Fruit fly (Drosophila melanogaster) whole organism, embryonic: ENCODE measurements around the gene CG6006.

ENCODE experiments used
- Adf1 ChIP-seq: fragments of 200-800 bp; sonication (Bioruptor generic); IDR thresholded peaks from 2 replicates; pipeline ENCODE4 v1.3.6; 2022; ENCODE audit warnings: missing biosample characterization, missing genetic modification characterization
- Awh ChIP-seq: fragments of 200-800 bp; sonication (Bioruptor generic); IDR thresholded peaks from 2 replicates; pipeline ENCODE4, ENCODE4 v1.3.6; 2022; ENCODE audit warnings: missing biosample characterization, missing genetic modification characterization
- BtbVII ChIP-seq: fragments of 200-800 bp; sonication (Bioruptor generic); optimal IDR thresholded peaks from 3 replicates; lab custom pipeline; 2017; ENCODE audit warnings: missing biosample characterization, mild to moderate bottlenecking, missing genetic modification characterization
- CG10321 ChIP-seq: fragments of 200-800 bp; sonication (Bioruptor generic); IDR thresholded peaks from 2 replicates; pipeline ENCODE4 v1.3.6; 2022; ENCODE audit warnings: missing biosample characterization, missing genetic modification characterization
- CG13287 ChIP-seq: fragments of 200-800 bp; sonication (Bioruptor generic); IDR thresholded peaks from 2 replicates; pipeline ENCODE4 v1.3.6; 2022; ENCODE audit warnings: missing biosample characterization, missing genetic modification characterization; ENCODE audit not compliant: partially characterized antibody
- CG13624 ChIP-seq: fragments of 200-800 bp; sonication (Bioruptor generic); optimal IDR thresholded peaks from 2 replicates; lab custom pipeline; 2016; ENCODE audit warnings: missing biosample characterization, missing genetic modification characterization
- CG14965 ChIP-seq: fragments of 200-800 bp; sonication (Bioruptor generic); optimal IDR thresholded peaks from 2 replicates; lab custom pipeline; 2016; ENCODE audit warnings: missing biosample characterization, missing genetic modification characterization, borderline replicate concordance
- CG15514 ChIP-seq: fragments of 200-800 bp; sonication (Bioruptor generic); optimal IDR thresholded peaks from 3 replicates; lab custom pipeline; 2017; ENCODE audit warnings: missing biosample characterization, missing genetic modification characterization, mild to moderate bottlenecking, moderate library complexity, missing genetic modification reagents
- CG1832 ChIP-seq: fragments of 200-800 bp; sonication (Bioruptor generic); optimal IDR thresholded peaks from 2 replicates; lab custom pipeline; 2017; ENCODE audit warnings: missing biosample characterization, mild to moderate bottlenecking, missing genetic modification characterization, inconsistent platforms
- CG31441 ChIP-seq: fragments of 200-800 bp; sonication (Bioruptor generic); IDR thresholded peaks from 2 replicates; pipeline ENCODE4 v1.3.6; 2022; ENCODE audit warnings: missing biosample characterization, missing genetic modification characterization
- CG32532 ChIP-seq: fragments of 200-800 bp; sonication (Bioruptor generic); IDR thresholded peaks from 2 replicates; pipeline ENCODE4 v1.3.6; 2022; ENCODE audit warnings: missing biosample characterization, missing genetic modification characterization
- CG34224 ChIP-seq: fragments of 200-800 bp; sonication (Bioruptor generic); IDR thresholded peaks from 3 replicates; pipeline ENCODE4 v1.3.6; 2022; ENCODE audit warnings: missing biosample characterization, missing genetic modification characterization; ENCODE audit not compliant: partially characterized antibody
- CG6175 ChIP-seq: fragments of 200-800 bp; sonication (Bioruptor generic); IDR thresholded peaks from 3 replicates; pipeline ENCODE4 v1.3.6; 2022; ENCODE audit warnings: missing biosample characterization, missing genetic modification characterization
- CG6765 ChIP-seq: fragments of 200-800 bp; sonication (Bioruptor generic); optimal IDR thresholded peaks from 3 replicates; lab custom pipeline; 2017; ENCODE audit warnings: missing biosample characterization, mild to moderate bottlenecking, missing genetic modification characterization
- CG7271 ChIP-seq: fragments of 200-800 bp; sonication (Bioruptor generic); optimal IDR thresholded peaks from 2 replicates; lab custom pipeline; 2018; ENCODE audit warnings: missing biosample characterization, mild to moderate bottlenecking, missing genetic modification characterization, moderate library complexity
- CG8478 ChIP-seq: fragments of >200 bp; optimal IDR thresholded peaks from 2 replicates; lab custom pipeline; 2018
- CG9437 ChIP-seq: fragments of 200-800 bp; sonication (Bioruptor generic); optimal IDR thresholded peaks from 2 replicates; lab custom pipeline; 2018; ENCODE audit warnings: missing biosample characterization, mild to moderate bottlenecking, missing genetic modification characterization
- CG9727 ChIP-seq: fragments of 200-800 bp; sonication (Bioruptor generic); optimal IDR thresholded peaks from 3 replicates; lab custom pipeline; 2017; ENCODE audit warnings: missing biosample characterization, mild to moderate bottlenecking, missing genetic modification characterization
- Camta ChIP-seq: fragments of 200-800 bp; sonication (Bioruptor generic); optimal IDR thresholded peaks from 2 replicates; lab custom pipeline; 2016; ENCODE audit warnings: missing biosample characterization, missing genetic modification characterization
- Dip3 ChIP-seq: fragments of 200-800 bp; sonication (Bioruptor generic); optimal IDR thresholded peaks from 3 replicates; lab custom pipeline; 2016; ENCODE audit warnings: missing biosample characterization, missing genetic modification characterization
- Doc3 ChIP-seq: fragments of 200-800 bp; sonication (Bioruptor generic); IDR thresholded peaks from 3 replicates; pipeline ENCODE4 v1.3.6; 2022; ENCODE audit warnings: missing biosample characterization, missing genetic modification characterization; ENCODE audit not compliant: partially characterized antibody
- ERR ChIP-seq: fragments of 200-800 bp; sonication (Bioruptor generic); optimal IDR thresholded peaks from 2 replicates; lab custom pipeline; 2016; ENCODE audit warnings: missing biosample characterization, missing genetic modification characterization
- Jarid2 ChIP-seq: fragments of 200-800 bp; sonication (Bioruptor generic); optimal IDR thresholded peaks from 3 replicates; lab custom pipeline; 2017; ENCODE audit warnings: mild to moderate bottlenecking, missing biosample characterization, missing genetic modification reagents, missing genetic modification characterization
- Lpt ChIP-seq: fragments of >200 bp; optimal IDR thresholded peaks from 2 replicates; lab custom pipeline; 2018; ENCODE audit warnings: missing biosample characterization, missing genetic modification characterization
- Meics ChIP-seq: fragments of 200-800 bp; sonication (Bioruptor generic); optimal IDR thresholded peaks from 2 replicates; lab custom pipeline; 2017; ENCODE audit warnings: missing biosample characterization, mild to moderate bottlenecking, missing genetic modification characterization
- PHDP ChIP-seq: fragments of 200-800 bp; sonication (Bioruptor generic); optimal IDR thresholded peaks from 3 replicates; lab custom pipeline; 2018; ENCODE audit warnings: missing biosample characterization, mild to moderate bottlenecking, missing genetic modification characterization, moderate library complexity
- Poxn ChIP-seq: fragments of 200-800 bp; sonication (Bioruptor generic); IDR thresholded peaks from 2 replicates; pipeline ENCODE4 v1.3.6; 2022; ENCODE audit warnings: missing biosample characterization, missing genetic modification characterization
- Taf1 ChIP-seq: fragments of 200-800 bp; sonication (Bioruptor generic); IDR thresholded peaks from 2 replicates; pipeline ENCODE4 v1.3.6; 2022; ENCODE audit warnings: missing biosample characterization, missing genetic modification characterization
- Trl ChIP-seq, 3 experiments: fragments of >200 bp in 2 of 3; fragments of 200-800 bp in 1 of 3; sonication (Bioruptor generic) in 1 of 3; optimal IDR thresholded peaks; 2 replicates in 1 of 3; 3 replicates in 2 of 3; lab custom pipeline; 2016 to 2017; ENCODE audit warnings: missing biosample characterization in 1 of 3, missing genetic modification characterization in 1 of 3
- Xbp1 ChIP-seq: fragments of 200-800 bp; sonication (Bioruptor generic); optimal IDR thresholded peaks from 3 replicates; lab custom pipeline; 2016; ENCODE audit warnings: missing biosample characterization, mild to moderate bottlenecking, missing genetic modification characterization
- al ChIP-seq: fragments of 200-800 bp; sonication (Bioruptor generic); IDR thresholded peaks from 2 replicates; pipeline ENCODE4 v1.3.6; 2022; ENCODE audit warnings: missing biosample characterization, missing genetic modification characterization
- aop ChIP-seq: fragments of 200-800 bp; sonication (Bioruptor generic); IDR thresholded peaks from 2 replicates; pipeline ENCODE4 v1.3.6; 2022; ENCODE audit warnings: missing biosample characterization, missing genetic modification characterization
- bbx ChIP-seq: fragments of 200-800 bp; sonication (Bioruptor generic); IDR thresholded peaks from 2 replicates; pipeline ENCODE4 v1.3.6; 2022; ENCODE audit warnings: missing biosample characterization, missing genetic modification characterization; ENCODE audit not compliant: partially characterized antibody
- dmrt11E ChIP-seq: fragments of 200-800 bp; sonication (Bioruptor generic); optimal IDR thresholded peaks from 3 replicates; lab custom pipeline; 2018; ENCODE audit warnings: missing biosample characterization, mild to moderate bottlenecking, missing genetic modification characterization, moderate library complexity
- emc ChIP-seq: fragments of 200-800 bp; sonication (Bioruptor generic); optimal IDR thresholded peaks from 2 replicates; lab custom pipeline; 2016; ENCODE audit warnings: missing biosample characterization, missing genetic modification characterization
- ewg ChIP-seq: fragments of 200-800 bp; sonication (Bioruptor generic); optimal IDR thresholded peaks from 3 replicates; lab custom pipeline; 2017; ENCODE audit warnings: mild to moderate bottlenecking, missing biosample characterization, missing genetic modification reagents, missing genetic modification characterization
- gcm2 ChIP-seq: fragments of 200-800 bp; sonication (Bioruptor generic); optimal IDR thresholded peaks from 2 replicates; lab custom pipeline; 2016; ENCODE audit warnings: missing biosample characterization, missing genetic modification characterization
- gt ChIP-seq: fragments of 200-800 bp; sonication (Bioruptor generic); IDR thresholded peaks from 2 replicates; pipeline ENCODE4 v1.3.6; 2022; ENCODE audit warnings: missing biosample characterization, missing genetic modification characterization
- insv ChIP-seq, 2 experiments: fragments of 200-800 bp; sonication (Bioruptor generic); optimal IDR thresholded peaks; 3 replicates each; lab custom pipeline; 2016 to 2018; ENCODE audit warnings: missing biosample characterization in 2 of 2, missing genetic modification characterization in 2 of 2
- lmd ChIP-seq: fragments of 200-800 bp; sonication (Bioruptor generic); IDR thresholded peaks from 2 replicates; pipeline ENCODE4 v1.3.6; 2022; ENCODE audit warnings: missing biosample characterization, missing genetic modification characterization
- oc ChIP-seq: fragments of 200-800 bp; sonication (Bioruptor generic); optimal IDR thresholded peaks from 2 replicates; lab custom pipeline; 2018; ENCODE audit warnings: missing biosample characterization, mild to moderate bottlenecking, missing genetic modification characterization, moderate library complexity
- pum ChIP-seq: fragments of 200-800 bp; sonication (Bioruptor generic); optimal IDR thresholded peaks from 2 replicates; lab custom pipeline; 2016; ENCODE audit warnings: missing biosample characterization, missing genetic modification characterization
- pzg ChIP-seq: fragments of 200-800 bp; sonication (Bioruptor generic); optimal IDR thresholded peaks from 3 replicates; lab custom pipeline; 2018; ENCODE audit warnings: missing biosample characterization, mild to moderate bottlenecking, missing genetic modification characterization, moderate library complexity
- repo ChIP-seq: fragments of 200-800 bp; sonication (Bioruptor generic); optimal IDR thresholded peaks from 2 replicates; lab custom pipeline; 2016; ENCODE audit warnings: missing biosample characterization, missing genetic modification characterization
- sc ChIP-seq, 3 experiments: fragments of >200 bp in 2 of 3; fragments of 200-800 bp in 1 of 3; sonication (Bioruptor generic) in 1 of 3; optimal IDR thresholded peaks; 2 replicates in 2 of 3; 3 replicates in 1 of 3; lab custom pipeline; 2017; ENCODE audit warnings: mild to moderate bottlenecking in 1 of 3, missing biosample characterization in 1 of 3, missing genetic modification characterization in 1 of 3, missing genetic modification reagents in 1 of 3
- slou ChIP-seq: fragments of 200-800 bp; sonication (Bioruptor generic); optimal IDR thresholded peaks from 3 replicates; lab custom pipeline; 2016; ENCODE audit warnings: missing biosample characterization, missing genetic modification characterization
- sug ChIP-seq: fragments of 200-800 bp; optimal IDR thresholded peaks from 2 replicates; lab custom pipeline; 2019; ENCODE audit warnings: missing biosample characterization, mild to moderate bottlenecking, missing genetic modification characterization, moderate library complexity
- tin ChIP-seq: fragments of 200-800 bp; sonication (Bioruptor generic); optimal IDR thresholded peaks from 3 replicates; lab custom pipeline; 2016; ENCODE audit warnings: missing biosample characterization, missing genetic modification characterization
- zfh1 ChIP-seq: fragments of 200-800 bp; sonication (Bioruptor generic); IDR thresholded peaks from 3 replicates; pipeline ENCODE4 v1.3.6; 2022; ENCODE audit warnings: missing biosample characterization, missing genetic modification characterization
- zfh2 ChIP-seq: fragments of 200-800 bp; sonication (Bioruptor generic); optimal IDR thresholded peaks from 2 replicates; lab custom pipeline; 2016; ENCODE audit warnings: missing biosample characterization, missing genetic modification characterization

Gene CG6006

dm6 chr3R:16207074-16207609 is 52.4 kb downstream of the CG6006 start (continued):
- no peak for TF ChIP-seq aop
- TF ChIP-seq sc (optimal IDR thresholded peaks at IDR 0.05; lab: Kevin White, UChicago): no peak
- TF ChIP-seq sc (GFP tag; optimal IDR thresholded peaks at IDR 0.05; lab: Kevin White, UChicago): no peak
- TF ChIP-seq gcm2 (GFP tag; lab: Kevin White, UChicago): no peak
- TF ChIP-seq CG31441: no peak; the same call in 1 of the 2 replicates
- TF ChIP-seq lmd (GFP tag; lab: Robert Waterston, UW): 0 out of 2 replicates have a peak, but pooled peaks have one; percentile 7
- no peak for TF ChIP-seq emc (GFP tag; lab: Kevin White, UChicago)
- TF ChIP-seq Awh: no peak
- peak; percentile 3 for TF ChIP-seq Dip3 (GFP tag; lab: Kevin White, UChicago)
- TF ChIP-seq CG7271 (tag; lab: Kevin White, UChicago): no peak
- TF ChIP-seq repo (GFP tag; lab: Kevin White, UChicago): no peak
- TF ChIP-seq CG1832: no peak
- TF ChIP-seq zfh2: no peak
- no peak for TF ChIP-seq Lpt (GFP tag; lab: Kevin White, UChicago)
- TF ChIP-seq CG32532: 0 out of 2 replicates have a peak, but pooled peaks have one; percentile 10
- peak; percentile 31; the same call in 1 of the 3 replicates for TF ChIP-seq CG34224 (GFP tag; lab: Robert Waterston, UW)
- TF ChIP-seq bbx (GFP tag; lab: Robert Waterston, UW): peak; percentile 20; the same call in 1 of the 2 replicates
- peak; percentile 92 for TF ChIP-seq Adf1 (GFP tag; lab: Robert Waterston, UW)
- no peak for TF ChIP-seq Xbp1 (GFP tag; lab: Kevin White, UChicago)
- no peak for TF ChIP-seq Meics
- no peak for TF ChIP-seq slou (GFP tag; lab: Kevin White, UChicago)
- TF ChIP-seq insv (GFP tag; optimal IDR thresholded peaks at IDR 0.05; lab: Kevin White, UChicago): peak in 1 of 2 experiments; percentile 17
- TF ChIP-seq ERR (GFP tag; lab: Kevin White, UChicago): peak; percentile 44
- TF ChIP-seq Doc3 (GFP tag; lab: Robert Waterston, UW): no peak
- no peak for TF ChIP-seq al (GFP tag; lab: Robert Waterston, UW)
- TF ChIP-seq Taf1 (GFP tag; lab: Robert Waterston, UW): 0 out of 2 replicates have a peak, but pooled peaks have one; percentile 16
- TF ChIP-seq oc: no peak
- peak; percentile 5 for TF ChIP-seq pzg
- no peak for TF ChIP-seq ewg (GFP tag; lab: Kevin White, UChicago)
- peak in 1 of 2 experiments; percentile 11 for TF ChIP-seq Trl (optimal IDR thresholded peaks at IDR 0.05; lab: Kevin White, UChicago)
- no peak for TF ChIP-seq Trl (GFP tag; optimal IDR thresholded peaks at IDR 0.05; lab: Kevin White, UChicago)
- no peak for TF ChIP-seq CG9437 (GFP tag; lab: Kevin White, UChicago)
- TF ChIP-seq CG13624: no peak
- peak; percentile 28 for TF ChIP-seq PHDP (tag; lab: Kevin White, UChicago)
- TF ChIP-seq CG9727 (GFP tag; lab: Kevin White, UChicago): no peak
- no peak for TF ChIP-seq CG10321 (GFP tag; lab: Robert Waterston, UW)
- TF ChIP-seq sug: peak; percentile 89
- peak; percentile 34 for TF ChIP-seq CG8478
- no peak for TF ChIP-seq pum
- TF ChIP-seq CG13287: peak; percentile 64
- TF ChIP-seq gt (GFP tag; lab: Robert Waterston, UW): no peak
- TF ChIP-seq CG15514 (GFP tag; lab: Kevin White, UChicago): peak; percentile 90
- no peak for TF ChIP-seq Camta (GFP tag; lab: Kevin White, UChicago)
- no peak for TF ChIP-seq CG6765
- TF ChIP-seq dmrt11E: no peak
- peak; percentile 83 for TF ChIP-seq CG6175 (GFP tag; lab: Robert Waterston, UW)
- no peak for TF ChIP-seq Poxn (GFP tag; lab: Robert Waterston, UW)
- peak; percentile 51; the same call in 2 of the 3 replicates for TF ChIP-seq zfh1 (GFP tag; lab: Robert Waterston, UW)
- no peak for TF ChIP-seq CG14965
- TF ChIP-seq tin: no peak
- no peak for TF ChIP-seq BtbVII (GFP tag; lab: Kevin White, UChicago)
- no peak for TF ChIP-seq Jarid2
